Fruit fly (Drosophila melanogaster): ENCODE results near the gene CG3808.

DNA sequence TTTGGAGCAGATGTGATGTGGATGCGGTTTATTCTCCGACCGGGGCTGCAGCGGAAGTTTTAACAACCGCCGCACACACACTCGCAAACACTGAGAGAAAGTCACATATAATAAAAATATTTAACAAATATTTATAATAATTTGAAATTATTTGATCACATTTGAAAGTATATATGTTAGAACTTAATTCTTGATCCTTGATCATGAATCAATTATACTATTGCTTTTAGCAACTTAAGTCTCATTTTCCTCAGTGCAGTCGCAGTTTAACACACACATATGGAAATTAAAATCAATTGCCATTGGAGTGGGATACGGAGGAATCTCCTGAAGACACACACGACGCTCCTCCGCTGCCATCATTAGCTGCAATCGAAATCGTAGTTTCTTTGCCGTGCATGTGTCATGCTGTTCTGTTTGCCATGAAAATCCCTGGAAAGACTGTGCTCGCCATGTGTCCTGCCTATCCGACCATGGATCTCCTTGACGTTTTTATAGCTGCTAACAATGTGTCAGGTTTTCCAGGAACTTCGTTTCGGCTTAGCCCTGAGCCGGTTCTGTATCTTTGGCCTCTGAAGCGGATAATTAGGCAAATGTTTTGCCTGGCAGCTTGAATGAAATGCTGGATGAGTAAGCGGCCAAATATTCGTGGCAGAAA lies 32.9 kb upstream of the CG3808 start:
- TF ChIP-seq Blimp-1 (GFP tag; optimal IDR thresholded peaks at IDR 0.05), result peak; percentile 81
- TF ChIP-seq CG12942 (GFP tag; optimal IDR thresholded peaks at IDR 0.05), result peak; percentile 40
- TF ChIP-seq CG7745 (tag; optimal IDR thresholded peaks at IDR 0.05), result peak; percentile 43
- TF ChIP-seq CG11696 (GFP tag; IDR thresholded peaks at IDR 0.05), result peak; percentile 43; the same call in 1 of the 2 replicates
- peak; percentile 74 for TF ChIP-seq CG32772 (GFP tag; IDR thresholded peaks at IDR 0.05)
- no peak for TF ChIP-seq Sin3A (optimal IDR thresholded peaks at IDR 0.05)
- TF ChIP-seq CG4424 (GFP tag; optimal IDR thresholded peaks at IDR 0.05), result peak; percentile 77
- TF ChIP-seq Nf-YC (tag; optimal IDR thresholded peaks at IDR 0.05), result no peak
- TF ChIP-seq HmgD (GFP tag; optimal IDR thresholded peaks at IDR 0.05), result no peak
- TF ChIP-seq so (GFP tag; IDR thresholded peaks at IDR 0.05), result peak; percentile 15; the same call in 1 of the 3 replicates
- peak; percentile 48; the same call in 1 of the 2 replicates for TF ChIP-seq Awh (GFP tag; IDR thresholded peaks at IDR 0.05)
- TF ChIP-seq dpn (GFP tag; optimal IDR thresholded peaks at IDR 0.05), result peak in 1 of 2 experiments; percentile 58
- peak; percentile 84 for TF ChIP-seq ac (GFP tag; optimal IDR thresholded peaks at IDR 0.05)
